Worm (Caenorhabditis elegans) whole organism, early embryonic: ENCODE measurements around the gene C16C8.25.
"Not testable (repeated sequence)": the region's sequence is repeated elsewhere in the genome, so short reads cannot be mapped to it uniquely, and the experiment has no call there.

Experiments
- B0310.2 ChIP-seq: sonication (generic microtip); optimal IDR thresholded peaks from 2 replicates; lab custom pipeline; 2016; ENCODE audit warnings: mild to moderate bottlenecking, missing genetic modification characterization, missing compliant biosample characterization
- F13C5.2 ChIP-seq: sonication (generic microtip); optimal IDR thresholded peaks from 2 replicates; lab custom pipeline; 2017; ENCODE audit warnings: mild to moderate bottlenecking, missing genetic modification characterization, inconsistent platforms, missing compliant biosample characterization
- aly-1 ChIP-seq: sonication (generic microtip); optimal IDR thresholded peaks from 2 replicates; lab custom pipeline; 2016; ENCODE audit warnings: missing genetic modification characterization, missing compliant biosample characterization
- ama-1 ChIP-seq: fragments of 150-350 bp; optimal IDR thresholded peaks from 2 replicates; lab custom pipeline; 2014
- ceh-13 ChIP-seq: fragments of 200-800 bp; sonication (Bioruptor generic); optimal IDR thresholded peaks from 2 replicates; lab custom pipeline; 2018; ENCODE audit warnings: mild to moderate bottlenecking, missing genetic modification characterization, missing compliant biosample characterization
- ceh-36 ChIP-seq: sonication (generic microtip); optimal IDR thresholded peaks from 2 replicates; lab custom pipeline; 2016; ENCODE audit warnings: missing genetic modification characterization, inconsistent platforms, missing compliant biosample characterization
- ets-7 ChIP-seq: sonication (generic microtip); optimal IDR thresholded peaks from 2 replicates; lab custom pipeline; 2016; ENCODE audit warnings: missing genotype, missing genetic modification characterization, missing compliant biosample characterization
- flt-1 ChIP-seq: fragments of 200-800 bp; sonication (Bioruptor generic); IDR thresholded peaks from 2 replicates; pipeline ENCODE4 v1.3.6; 2022; ENCODE audit warnings: missing genetic modification characterization, missing compliant biosample characterization
- hmbx-1 ChIP-seq: sonication (generic microtip); optimal IDR thresholded peaks from 2 replicates; lab custom pipeline; 2016; ENCODE audit warnings: mild to moderate bottlenecking, missing genetic modification characterization, missing compliant biosample characterization
- hmg-4 ChIP-seq: fragments of 200-800 bp; sonication (Bioruptor generic); optimal IDR thresholded peaks from 2 replicates; lab custom pipeline; 2018; ENCODE audit warnings: mild to moderate bottlenecking, missing genetic modification characterization, missing compliant biosample characterization
- hnd-1 ChIP-seq: sonication (generic microtip); optimal IDR thresholded peaks from 2 replicates; lab custom pipeline; 2016; ENCODE audit warnings: missing genetic modification characterization, missing compliant biosample characterization
- pes-1 ChIP-seq: fragments of 200-800 bp; sonication (Bioruptor generic); IDR thresholded peaks from 2 replicates; pipeline ENCODE4 v1.3.6; 2022; ENCODE audit warnings: missing genetic modification reagents, missing genetic modification characterization, missing compliant biosample characterization
- scrt-1 ChIP-seq: fragments of 200-800 bp; sonication (Bioruptor generic); IDR thresholded peaks from 2 replicates; pipeline ENCODE4 v1.3.6; 2022; ENCODE audit warnings: missing genetic modification characterization, missing compliant biosample characterization
- sea-1 ChIP-seq: fragments of 200-800 bp; sonication (Bioruptor generic); conservative IDR thresholded peaks from 2 replicates; pipeline ENCODE4 v1.3.6; 2022; ENCODE audit warnings: missing genetic modification characterization, missing compliant biosample characterization
- tbx-11 ChIP-seq: fragments of 200-800 bp; sonication (Bioruptor generic); IDR thresholded peaks from 2 replicates; pipeline ENCODE4 v1.3.6; 2022; ENCODE audit warnings: missing genetic modification characterization, missing compliant biosample characterization
- tbx-37 ChIP-seq: fragments of 200-800 bp; sonication (Bioruptor generic); conservative IDR thresholded peaks from 2 replicates; pipeline ENCODE4 v1.3.6; 2022; ENCODE audit warnings: missing genetic modification reagents, missing genetic modification characterization, missing compliant biosample characterization
- tra-4 ChIP-seq: sonication (generic microtip); optimal IDR thresholded peaks from 2 replicates; lab custom pipeline; 2017; ENCODE audit warnings: missing genetic modification characterization, missing compliant biosample characterization

Gene C16C8.25

DNA sequence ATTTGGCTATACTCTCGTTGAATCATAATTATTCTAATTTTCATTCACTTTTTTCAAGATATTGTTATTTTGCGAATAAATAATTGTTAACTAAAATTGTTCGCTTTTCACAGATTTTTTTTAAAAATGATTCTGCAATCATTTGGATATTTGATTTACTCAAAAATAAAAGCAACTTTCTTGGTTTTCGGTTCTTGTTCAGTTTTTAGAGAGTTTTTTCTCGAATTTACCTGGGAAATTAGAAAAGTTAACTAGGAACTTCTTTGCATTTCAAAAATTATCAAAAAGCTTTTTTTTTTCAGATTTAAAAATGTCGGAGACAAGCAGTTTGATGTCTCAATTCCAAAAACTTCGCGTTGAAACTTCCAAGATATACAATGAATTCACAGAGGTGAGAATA lies 2.4 kb upstream of the C16C8.25 start, which contains the start of the genes C16C8.20 and gldi-6:
C16C8.20 (plus strand) TSS at position 301 of the 400 bp plus-strand sequence.
gldi-6 (plus strand) TSS at position 301 of the 400 bp plus-strand sequence.
- TF ChIP-seq scrt-1 (no peak), hmbx-1 (no peak), aly-1 (no peak), F13C5.2 (tag; lab: Kevin White, UChicago) (no peak)

ce11 chrII:3447906-3448305 lies 1.1 kb upstream of the C16C8.25 start, which contains the start of gene C16C8.21:
C16C8.21 (plus strand) TSS chrII:3448206.
- no peak for TF ChIP-seq hnd-1 (tag; lab: Kevin White, UChicago)
- no peak for TF ChIP-seq tbx-37
- TF ChIP-seq scrt-1: no peak
- no peak for TF ChIP-seq aly-1
- no peak for TF ChIP-seq ceh-36 (tag; lab: Kevin White, UChicago)
- no peak for TF ChIP-seq F13C5.2 (tag; lab: Kevin White, UChicago)
- no peak for TF ChIP-seq ama-1 (lab: Kevin White, UChicago)
- no peak for TF ChIP-seq pes-1
- no peak for TF ChIP-seq tra-4 (tag; lab: Kevin White, UChicago)

DNA sequence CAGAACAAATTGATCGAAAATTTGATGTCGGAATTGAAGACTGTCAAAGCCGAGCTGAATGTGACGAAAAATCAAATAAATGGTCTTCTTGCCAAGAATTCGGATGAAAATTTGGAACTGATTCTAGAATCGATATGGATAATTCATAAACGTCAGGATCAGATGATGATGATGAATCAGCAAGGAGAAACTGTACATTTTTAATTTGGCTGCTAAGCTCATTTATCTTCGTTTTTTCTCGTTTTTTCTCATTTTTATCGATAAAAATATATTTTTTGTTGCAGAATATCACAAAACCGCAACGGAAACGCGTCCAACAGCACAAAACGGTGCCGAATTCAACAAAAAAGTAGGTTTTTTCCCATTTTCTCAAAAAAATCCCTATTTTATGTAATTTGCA lies 484 bp downstream of the C16C8.25 start, which contains the start of gene C16C8.14:
C16C8.14 (plus strand) TSS at position 301 of the 400 bp plus-strand sequence.
- not testable (repeated sequence) for TF ChIP-seq aly-1; B0310.2 (tag; lab: Kevin White, UChicago); scrt-1

DNA sequence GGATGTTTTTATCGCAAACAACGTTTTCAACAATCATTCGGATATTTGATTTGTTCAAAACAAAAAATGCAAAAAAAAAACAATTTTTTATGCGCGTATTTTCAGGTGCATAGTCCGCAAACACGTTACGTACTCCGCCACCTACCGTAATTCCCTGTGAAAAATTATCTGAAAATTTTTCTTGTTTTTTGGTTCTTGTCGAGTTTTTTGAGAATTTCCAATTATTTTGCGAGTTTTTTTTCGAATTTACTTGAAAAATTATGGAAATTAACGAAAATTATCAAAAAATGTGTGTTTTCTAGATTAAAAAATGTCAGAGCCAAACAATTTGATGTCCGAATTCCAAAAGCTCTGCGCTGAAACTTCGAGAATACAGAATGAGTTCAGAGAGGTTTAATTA lies 3.4 kb downstream of the C16C8.25 start, which contains the start of gene C16C8.12:
C16C8.12 (plus strand) TSS at position 301 of the 400 bp plus-strand sequence.
- no peak for TF ChIP-seq flt-1 (GFP tag; lab: Robert Waterston, UW)
- TF ChIP-seq ama-1 (lab: Kevin White, UChicago): no peak
- no peak for TF ChIP-seq ceh-36 (tag; lab: Kevin White, UChicago)
- TF ChIP-seq ets-7 (tag; lab: Kevin White, UChicago): no peak
- TF ChIP-seq ceh-13 (GFP tag; lab: Kevin White, UChicago): no peak
- no peak for TF ChIP-seq F13C5.2 (tag; lab: Kevin White, UChicago)
- TF ChIP-seq scrt-1: no peak
- no peak for TF ChIP-seq aly-1
- no peak for TF ChIP-seq sea-1 (GFP tag; lab: Robert Waterston, UW)
- TF ChIP-seq tra-4 (tag; lab: Kevin White, UChicago): no peak
- no peak for TF ChIP-seq tbx-11 (GFP tag; lab: Robert Waterston, UW)
- no peak for TF ChIP-seq hnd-1 (tag; lab: Kevin White, UChicago)
- no peak for TF ChIP-seq B0310.2 (tag; lab: Kevin White, UChicago)
- TF ChIP-seq tbx-37: no peak
- no peak for TF ChIP-seq hmbx-1
- no peak for TF ChIP-seq hmg-4 (GFP tag; lab: Kevin White, UChicago)
- no peak for TF ChIP-seq pes-1

DNA sequence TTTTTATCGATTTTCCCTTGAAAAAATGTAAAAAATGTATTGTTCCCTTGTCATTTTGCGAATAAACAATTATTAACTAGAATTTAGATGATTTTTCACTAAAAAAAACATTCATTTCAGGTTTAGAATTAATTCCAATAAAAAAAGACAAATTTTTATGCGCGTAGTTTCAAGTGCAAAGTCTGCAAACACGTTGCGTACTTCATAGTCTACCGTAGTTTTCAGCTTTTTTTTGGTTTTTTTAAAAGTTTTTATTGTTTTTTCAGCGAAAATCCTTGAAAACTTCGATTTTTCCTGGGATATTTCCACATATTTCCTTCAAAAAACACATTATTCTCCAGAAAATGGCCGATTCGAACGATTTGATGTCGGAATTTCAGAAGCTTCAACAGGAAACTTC lies 4.5 kb downstream of the C16C8.25 start, which contains the start of gene C16C8.11:
C16C8.11 (plus strand) TSS at position 188 of the 400 bp plus-strand sequence.
- TF ChIP-seq tra-4 (tag; lab: Kevin White, UChicago): no peak
- TF ChIP-seq ceh-36 (tag; lab: Kevin White, UChicago): no peak

ce11 chrII:3458209-3458608 lies 9.2 kb downstream of the C16C8.25 start, which contains the start of the genes C16C8.26 and C16C8.19:
C16C8.26 (minus strand) TSS chrII:3458309.
C16C8.19 (plus strand) TSS chrII:3458487.
- TF ChIP-seq scrt-1 (no peak), aly-1 (no peak), tbx-37 (no peak), tra-4 (tag; lab: Kevin White, UChicago) (no peak), hnd-1 (tag; lab: Kevin White, UChicago) (no peak), ceh-36 (tag; lab: Kevin White, UChicago) (no peak), tbx-11 (GFP tag; lab: Robert Waterston, UW) (no peak), F13C5.2 (tag; lab: Kevin White, UChicago) (no peak), pes-1 (no peak), B0310.2 (tag; lab: Kevin White, UChicago) (no peak)

ce11 chrII:3459199-3459598 lies 10.2 kb downstream of the C16C8.25 start:
- no peak for TF ChIP-seq hnd-1 (tag; lab: Kevin White, UChicago)
- no peak for TF ChIP-seq tbx-11 (GFP tag; lab: Robert Waterston, UW)
- TF ChIP-seq ceh-36 (tag; lab: Kevin White, UChicago): peak; percentile 69

DNA sequence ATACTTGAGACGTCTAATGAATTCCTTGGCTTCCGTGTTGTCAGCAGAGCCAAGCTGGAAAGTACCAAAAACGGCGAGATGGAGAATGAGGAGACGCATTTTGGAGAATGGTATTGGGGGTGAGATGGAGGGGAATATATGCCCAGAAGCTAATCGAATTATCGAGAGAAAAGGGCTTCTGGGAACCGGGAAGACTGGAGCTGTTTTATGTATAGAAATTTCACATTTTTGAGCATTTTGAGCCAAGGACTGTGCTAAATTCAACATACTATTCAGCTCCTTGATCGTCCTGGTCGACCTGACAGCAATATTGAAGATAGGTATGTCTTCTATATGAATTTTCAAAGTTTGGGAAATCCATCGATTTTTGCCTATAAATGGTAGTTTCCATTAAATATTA lies 11.0 kb downstream of the C16C8.25 start, which contains the start of gene C16C8.7:
C16C8.7 (minus strand) TSS at position 101 of the 400 bp plus-strand sequence.
- TF ChIP-seq B0310.2 (tag; lab: Kevin White, UChicago): no peak
- TF ChIP-seq ets-7 (tag; lab: Kevin White, UChicago): no peak
- TF ChIP-seq ceh-13 (GFP tag; lab: Kevin White, UChicago): no peak
- TF ChIP-seq tra-4 (tag; lab: Kevin White, UChicago): no peak
- TF ChIP-seq tbx-37: no peak
- TF ChIP-seq aly-1: no peak
- no peak for TF ChIP-seq ceh-36 (tag; lab: Kevin White, UChicago)
- TF ChIP-seq ama-1 (lab: Kevin White, UChicago): no peak
- no peak for TF ChIP-seq F13C5.2 (tag; lab: Kevin White, UChicago)
- no peak for TF ChIP-seq sea-1 (GFP tag; lab: Robert Waterston, UW)
- no peak for TF ChIP-seq flt-1 (GFP tag; lab: Robert Waterston, UW)
- TF ChIP-seq hnd-1 (tag; lab: Kevin White, UChicago): no peak
- TF ChIP-seq hmg-4 (GFP tag; lab: Kevin White, UChicago): no peak
- TF ChIP-seq hmbx-1: no peak
- TF ChIP-seq pes-1: no peak
- TF ChIP-seq tbx-11 (GFP tag; lab: Robert Waterston, UW): no peak
- no peak for TF ChIP-seq scrt-1
